Worm (Caenorhabditis elegans) whole organism, late embryonic: ENCODE results near the gene F14F9.3.

Experiments used
- C08G9.2 ChIP-seq: sonication (generic microtip); optimal IDR thresholded peaks from 2 replicates; lab custom pipeline; 2016; ENCODE audit warnings: mild to moderate bottlenecking, missing genetic modification characterization, moderate library complexity, missing compliant biosample characterization
- C38D4.7 ChIP-seq: fragments of 200-800 bp; sonication (Bioruptor generic); optimal IDR thresholded peaks from 2 replicates; lab custom pipeline; 2018; ENCODE audit warnings: mild to moderate bottlenecking, missing genetic modification characterization, moderate library complexity, missing compliant biosample characterization
- F13H6.1 ChIP-seq: sonication (generic microtip); optimal IDR thresholded peaks from 2 replicates; lab custom pipeline; 2016; ENCODE audit warnings: missing genetic modification characterization, missing compliant biosample characterization
- K02D7.2 ChIP-seq: sonication (generic microtip); optimal IDR thresholded peaks from 2 replicates; lab custom pipeline; 2017; ENCODE audit warnings: mild to moderate bottlenecking, missing genetic modification characterization, missing compliant biosample characterization
- ahr-1 ChIP-seq: sonication (generic microtip); optimal IDR thresholded peaks from 2 replicates; lab custom pipeline; 2016; ENCODE audit warnings: missing genetic modification characterization, missing compliant biosample characterization
- ceh-14 ChIP-seq: sonication (generic microtip); optimal IDR thresholded peaks from 2 replicates; lab custom pipeline; 2016; ENCODE audit warnings: missing genotype, missing genetic modification characterization, missing compliant biosample characterization
- ceh-18 ChIP-seq: sonication (generic microtip); optimal IDR thresholded peaks from 2 replicates; lab custom pipeline; 2016; ENCODE audit warnings: missing genetic modification characterization, missing compliant biosample characterization
- ceh-19 ChIP-seq: fragments of 200-800 bp; sonication (Bioruptor generic); optimal IDR thresholded peaks from 2 replicates; lab custom pipeline; 2018; ENCODE audit warnings: mild to moderate bottlenecking, missing genetic modification characterization, missing compliant biosample characterization
- ceh-2 ChIP-seq: sonication (generic microtip); optimal IDR thresholded peaks from 2 replicates; lab custom pipeline; 2016; ENCODE audit warnings: missing genotype, missing genetic modification characterization, missing compliant biosample characterization
- ceh-22 ChIP-seq: sonication (generic microtip); optimal IDR thresholded peaks from 2 replicates; lab custom pipeline; 2017; ENCODE audit warnings: missing biosample characterization, missing genetic modification characterization
- ceh-24 ChIP-seq: sonication (generic microtip); optimal IDR thresholded peaks from 2 replicates; lab custom pipeline; 2016; ENCODE audit warnings: mild to moderate bottlenecking, missing genetic modification characterization, missing compliant biosample characterization
- ceh-30 ChIP-seq: fragments of 150-350 bp; optimal IDR thresholded peaks from 2 replicates; lab custom pipeline; 2014; ENCODE audit warnings: missing biosample characterization, missing genetic modification characterization
- ceh-31 ChIP-seq: sonication (generic microtip); optimal IDR thresholded peaks from 2 replicates; lab custom pipeline; 2016; ENCODE audit warnings: missing genetic modification characterization, missing compliant biosample characterization
- ceh-34 ChIP-seq: sonication (generic microtip); optimal IDR thresholded peaks from 2 replicates; lab custom pipeline; 2016; ENCODE audit warnings: mild to moderate bottlenecking, missing genetic modification characterization, missing compliant biosample characterization
- ceh-45 ChIP-seq: fragments of 200-800 bp; sonication (Bioruptor generic); IDR thresholded peaks from 2 replicates; pipeline ENCODE4 v1.3.6; 2022; ENCODE audit warnings: missing genetic modification reagents, missing genetic modification characterization, missing compliant biosample characterization
- che-1 ChIP-seq: sonication (generic microtip); optimal IDR thresholded peaks from 2 replicates; lab custom pipeline; 2016; ENCODE audit warnings: mild to moderate bottlenecking, missing genetic modification characterization, missing compliant biosample characterization
- dmd-4 ChIP-seq: sonication (generic microtip); optimal IDR thresholded peaks from 2 replicates; lab custom pipeline; 2016; ENCODE audit warnings: borderline replicate concordance, missing genetic modification characterization, missing compliant biosample characterization
- dve-1 ChIP-seq: sonication (generic microtip); optimal IDR thresholded peaks from 2 replicates; lab custom pipeline; 2017; ENCODE audit warnings: antibody characterized with exemption, mild to moderate bottlenecking, missing genetic modification characterization, missing compliant biosample characterization
- elt-4 ChIP-seq: sonication (generic microtip); optimal IDR thresholded peaks from 2 replicates; lab custom pipeline; 2016; ENCODE audit warnings: missing genetic modification characterization, missing compliant biosample characterization
- ets-4 ChIP-seq: sonication (generic microtip); optimal IDR thresholded peaks from 2 replicates; lab custom pipeline; 2016; ENCODE audit warnings: missing genetic modification characterization, missing compliant biosample characterization
- fax-1 ChIP-seq: sonication (generic microtip); optimal IDR thresholded peaks from 2 replicates; lab custom pipeline; 2016; ENCODE audit warnings: missing genotype, missing genetic modification characterization, missing compliant biosample characterization
- hlh-13 ChIP-seq: fragments of 200-800 bp; sonication (Bioruptor generic); optimal IDR thresholded peaks from 2 replicates; lab custom pipeline; 2018; ENCODE audit warnings: mild to moderate bottlenecking, missing genetic modification characterization, missing compliant biosample characterization
- hlh-30 ChIP-seq: sonication (generic microtip); optimal IDR thresholded peaks from 2 replicates; lab custom pipeline; 2017; ENCODE audit warnings: antibody characterized with exemption, missing genetic modification characterization, missing compliant biosample characterization; ENCODE audit not compliant: insufficient read depth
- hlh-8 ChIP-seq: sonication (generic microtip); optimal IDR thresholded peaks from 2 replicates; lab custom pipeline; 2016; ENCODE audit warnings: missing genotype, missing genetic modification characterization, missing compliant biosample characterization
- lim-6 ChIP-seq: sonication (generic microtip); optimal IDR thresholded peaks from 2 replicates; lab custom pipeline; 2016; ENCODE audit warnings: missing genetic modification characterization, missing compliant biosample characterization
- madf-2 ChIP-seq: sonication (generic microtip); optimal IDR thresholded peaks from 2 replicates; lab custom pipeline; 2017; ENCODE audit warnings: missing genetic modification characterization, missing compliant biosample characterization
- pag-3 ChIP-seq: sonication (generic microtip); optimal IDR thresholded peaks from 2 replicates; lab custom pipeline; 2016; ENCODE audit warnings: missing compliant biosample characterization, missing genetic modification characterization, borderline replicate concordance
- pat-9 ChIP-seq: fragments of 200-800 bp; sonication (Bioruptor generic); optimal IDR thresholded peaks from 2 replicates; lab custom pipeline; 2018; ENCODE audit warnings: mild to moderate bottlenecking, missing genetic modification characterization, moderate library complexity, missing compliant biosample characterization
- pax-1 ChIP-seq: fragments of 150-350 bp; optimal IDR thresholded peaks from 2 replicates; lab custom pipeline; 2014; ENCODE audit warnings: missing biosample characterization, missing genetic modification characterization
- pha-2 ChIP-seq: sonication (generic microtip); optimal IDR thresholded peaks from 2 replicates; lab custom pipeline; 2017; ENCODE audit warnings: mild to moderate bottlenecking, missing genetic modification characterization, missing compliant biosample characterization
- pqm-1 ChIP-seq: sonication (generic microtip); optimal IDR thresholded peaks from 2 replicates; lab custom pipeline; 2016; ENCODE audit warnings: missing genetic modification characterization, missing compliant biosample characterization
- sdc-2 ChIP-seq: sonication (generic microtip); optimal IDR thresholded peaks from 2 replicates; lab custom pipeline; 2016; ENCODE audit warnings: missing genotype, missing genetic modification characterization, missing compliant biosample characterization
- sox-2 ChIP-seq: fragments of 200-800 bp; sonication (Bioruptor generic); IDR thresholded peaks from 2 replicates; pipeline ENCODE4 v1.3.6; 2022; ENCODE audit warnings: missing genetic modification reagents, missing genetic modification characterization, missing compliant biosample characterization
- sox-4 ChIP-seq: sonication (generic microtip); optimal IDR thresholded peaks from 2 replicates; lab custom pipeline; 2017; ENCODE audit warnings: mild to moderate bottlenecking, missing genetic modification characterization, inconsistent platforms, missing compliant biosample characterization
- tbx-2 ChIP-seq: sonication (generic microtip); optimal IDR thresholded peaks from 2 replicates; lab custom pipeline; 2016; ENCODE audit warnings: missing genetic modification characterization, missing compliant biosample characterization
- tbx-7 ChIP-seq: sonication (generic microtip); optimal IDR thresholded peaks from 2 replicates; lab custom pipeline; 2016; ENCODE audit warnings: missing genotype, missing genetic modification characterization, missing compliant biosample characterization
- ttx-3 ChIP-seq: sonication (generic microtip); optimal IDR thresholded peaks from 2 replicates; lab custom pipeline; 2016; ENCODE audit warnings: missing genetic modification reagents, missing genetic modification characterization, missing compliant biosample characterization
- unc-42 ChIP-seq: sonication (generic microtip); optimal IDR thresholded peaks from 2 replicates; lab custom pipeline; 2016; ENCODE audit warnings: missing genotype, missing genetic modification characterization, missing compliant biosample characterization
- zip-5 ChIP-seq: sonication (generic microtip); optimal IDR thresholded peaks from 2 replicates; lab custom pipeline; 2016; ENCODE audit warnings: missing genetic modification characterization, missing compliant biosample characterization

F14F9.3 gene

DNA sequence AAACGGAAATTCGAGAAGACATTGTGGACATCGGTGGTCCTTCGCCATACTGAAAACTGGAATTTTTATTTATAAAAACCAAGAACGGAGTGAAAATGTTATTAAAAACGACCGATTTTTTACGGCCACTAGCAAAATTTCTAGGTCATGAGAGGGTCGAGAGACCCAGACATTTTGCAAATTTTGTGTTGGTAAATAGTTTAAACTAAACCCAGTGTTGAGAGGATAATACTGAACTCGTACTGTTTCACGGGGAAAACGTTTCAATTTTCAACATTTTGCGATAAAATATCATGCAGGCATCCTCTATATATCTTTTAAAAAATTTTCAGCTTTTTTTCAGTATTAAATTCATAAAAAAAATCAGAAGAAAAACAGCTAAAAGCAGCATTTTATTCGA, 18.9 kb upstream of the F14F9.3 start, which contains the start of gene C04F5.9:
Gene C04F5.9 (minus strand): TSS at position 101 of the 400 bp plus-strand sequence.
- TF ChIP-seq dmd-4 (tag; lab: Kevin White, UChicago) = no peak
- no peak for TF ChIP-seq sdc-2 (tag; lab: Kevin White, UChicago)
- TF ChIP-seq dve-1 (tag; lab: Kevin White, UChicago) = no peak
- no peak for TF ChIP-seq pat-9 (tag; lab: Kevin White, UChicago)
- no peak for TF ChIP-seq ceh-34
- TF ChIP-seq sox-4 (tag; lab: Kevin White, UChicago) = no peak
- TF ChIP-seq ets-4 (tag; lab: Kevin White, UChicago) = no peak
- no peak for TF ChIP-seq zip-5 (tag; lab: Kevin White, UChicago)

DNA sequence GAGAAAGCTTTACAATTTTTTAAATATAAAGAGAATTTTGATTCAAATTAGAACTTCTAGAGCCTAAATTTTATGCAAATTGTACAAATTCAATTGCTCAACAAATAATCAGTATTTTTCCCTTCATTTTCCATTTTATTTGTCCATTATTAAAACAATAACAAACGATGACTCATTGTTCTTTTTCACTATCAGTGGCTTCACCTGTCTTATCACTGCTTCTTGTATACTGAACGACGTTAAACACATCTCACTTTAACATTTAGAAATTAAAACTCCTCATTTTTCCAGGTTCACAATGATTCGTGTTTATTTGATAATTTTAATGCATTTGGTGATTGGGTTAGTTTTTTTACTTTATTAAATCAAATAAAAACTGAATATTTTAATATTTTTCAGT, 18.3 kb upstream of the F14F9.3 start, which contains the start of gene sid-1:
Gene sid-1 (plus strand): TSS at position 292 of the 400 bp plus-strand sequence.
- TF ChIP-seq C38D4.7 (GFP tag; lab: Kevin White, UChicago) (no peak), sox-2 (no peak), elt-4 (tag; lab: Kevin White, UChicago) (no peak), dve-1 (tag; lab: Kevin White, UChicago) (no peak), ceh-19 (GFP tag; lab: Kevin White, UChicago) (no peak), ttx-3 (no peak), ceh-24 (tag; lab: Kevin White, UChicago) (no peak), sdc-2 (tag; lab: Kevin White, UChicago) (no peak), lim-6 (tag; lab: Kevin White, UChicago) (no peak), pax-1 (tag; lab: Kevin White, UChicago) (no peak), hlh-30 (tag; lab: Kevin White, UChicago) (no peak), sox-4 (tag; lab: Kevin White, UChicago) (no peak), madf-2 (tag; lab: Kevin White, UChicago) (no peak), unc-42 (tag; lab: Kevin White, UChicago) (no peak), fax-1 (tag; lab: Kevin White, UChicago) (no peak), hlh-8 (tag; lab: Kevin White, UChicago) (no peak), ceh-14 (tag; lab: Kevin White, UChicago) (no peak)

DNA sequence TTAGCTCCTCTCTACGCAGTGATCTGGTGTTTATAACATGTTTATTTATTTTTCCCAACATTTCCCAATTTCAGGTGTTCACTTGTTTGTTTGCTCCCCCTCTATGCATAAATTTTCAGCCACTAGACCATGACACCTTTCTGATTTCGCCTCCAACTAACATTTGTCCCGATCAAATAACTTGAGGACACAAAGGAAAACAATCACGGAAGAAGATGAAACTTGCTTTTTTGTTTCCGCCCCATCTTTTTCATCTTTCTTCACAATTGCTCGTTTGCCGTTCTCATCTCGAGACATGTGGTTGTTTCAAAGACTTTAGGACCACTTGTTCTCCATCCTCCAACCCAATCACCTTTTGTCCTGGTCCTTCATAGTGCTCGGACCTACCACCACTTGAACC, 11.2 kb upstream of the F14F9.3 start, which contains the start of gene F14F9.5:
Gene F14F9.5 (plus strand): TSS at position 301 of the 400 bp plus-strand sequence.
- no peak for TF ChIP-seq pag-3 (tag; lab: Kevin White, UChicago)
- no peak for TF ChIP-seq zip-5 (tag; lab: Kevin White, UChicago)
- TF ChIP-seq C38D4.7 (GFP tag; lab: Kevin White, UChicago) = no peak
- no peak for TF ChIP-seq ceh-45 (GFP tag; lab: Robert Waterston, UW)
- no peak for TF ChIP-seq sdc-2 (tag; lab: Kevin White, UChicago)
- no peak for TF ChIP-seq F13H6.1 (tag; lab: Kevin White, UChicago)
- TF ChIP-seq ceh-2 (tag; lab: Kevin White, UChicago) = no peak
- no peak for TF ChIP-seq ahr-1 (tag; lab: Kevin White, UChicago)
- no peak for TF ChIP-seq ceh-30 (tag; lab: Kevin White, UChicago)
- TF ChIP-seq pha-2 = no peak
- no peak for TF ChIP-seq madf-2 (tag; lab: Kevin White, UChicago)
- TF ChIP-seq ceh-24 (tag; lab: Kevin White, UChicago) = no peak
- no peak for TF ChIP-seq tbx-2 (tag; lab: Kevin White, UChicago)

DNA sequence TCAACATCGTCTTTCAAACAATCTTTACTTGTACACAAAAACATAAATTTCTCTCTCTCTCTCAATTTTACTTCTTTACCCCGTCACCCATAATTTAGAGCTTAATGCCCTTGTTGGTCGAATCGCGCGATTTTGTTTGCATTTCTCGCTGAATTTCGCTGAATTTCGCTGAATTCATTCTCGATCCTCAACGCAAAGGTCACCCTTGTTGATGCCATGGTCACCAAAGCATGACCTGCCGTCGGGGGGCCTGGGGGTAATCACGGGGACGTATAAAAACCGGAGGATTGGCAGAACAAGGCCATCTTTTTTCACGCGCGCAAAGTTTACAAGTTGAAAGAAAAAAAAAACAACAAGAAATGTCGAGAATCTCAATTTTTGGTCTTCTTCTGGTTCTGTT, 8.0 kb upstream of the F14F9.3 start, which contains the start of gene F14F9.8:
Gene F14F9.8 (plus strand): TSS at position 301 of the 400 bp plus-strand sequence.
- no peak for TF ChIP-seq pat-9 (tag; lab: Kevin White, UChicago)
- no peak for TF ChIP-seq pqm-1 (tag; lab: Kevin White, UChicago)
- TF ChIP-seq C08G9.2 = no peak
- TF ChIP-seq ceh-2 (tag; lab: Kevin White, UChicago) = no peak
- TF ChIP-seq ceh-22 (tag; lab: Kevin White, UChicago) = no peak
- TF ChIP-seq pha-2 = no peak
- TF ChIP-seq hlh-8 (tag; lab: Kevin White, UChicago) = no peak
- TF ChIP-seq ceh-31 (tag; lab: Kevin White, UChicago) = no peak
- TF ChIP-seq ceh-18 = no peak
- TF ChIP-seq K02D7.2 (tag; lab: Kevin White, UChicago) = no peak
- TF ChIP-seq unc-42 (tag; lab: Kevin White, UChicago) = no peak
- no peak for TF ChIP-seq tbx-7
- TF ChIP-seq pag-3 (tag; lab: Kevin White, UChicago) = no peak
- TF ChIP-seq hlh-13 = no peak
- TF ChIP-seq che-1 (tag; lab: Kevin White, UChicago) = no peak
- no peak for TF ChIP-seq pax-1 (tag; lab: Kevin White, UChicago)
- TF ChIP-seq, all 69 proteins: peak for 0
